Fruit fly (Drosophila melanogaster): ENCODE measurements around the gene CG4313.

Gene CG4313

DNA sequence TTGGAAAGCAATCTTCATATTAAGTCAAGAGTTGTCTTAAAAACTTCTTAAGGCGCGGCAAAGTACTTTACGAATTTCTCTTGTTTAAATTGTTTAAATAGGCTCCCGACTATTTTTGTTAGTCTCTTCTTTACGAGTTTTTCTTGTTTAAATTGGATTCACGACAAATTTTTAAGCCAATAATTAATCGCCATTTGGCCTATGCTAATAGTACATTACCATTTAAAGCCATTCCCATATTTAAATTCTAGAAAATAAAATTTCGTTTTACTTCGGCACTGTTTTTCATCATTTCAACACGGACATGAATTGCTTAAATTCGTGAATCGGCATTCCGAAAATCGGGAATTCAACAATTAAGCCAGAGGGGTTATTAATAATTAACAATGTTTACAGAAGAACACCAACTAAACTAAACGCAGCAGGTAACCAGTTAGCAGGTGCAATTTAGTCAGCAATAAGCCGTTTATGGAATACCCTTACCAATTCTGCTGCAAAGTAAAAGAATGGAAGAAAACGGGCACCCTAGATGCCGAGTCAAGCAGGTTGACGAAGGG lies 32.1 kb upstream of the CG4313 start (continued):
- TF ChIP-seq CG7368 (GFP tag; optimal IDR thresholded peaks at IDR 0.05) (peak; percentile 7), fkh (GFP tag; optimal IDR thresholded peaks at IDR 0.05) (peak; percentile 31), CG1621 (tag; optimal IDR thresholded peaks at IDR 0.05) (no peak), acj6 (GFP tag; optimal IDR thresholded peaks at IDR 0.05) (peak; percentile 65), CG8632 (GFP tag; optimal IDR thresholded peaks at IDR 0.05) (peak; percentile 64), CG32006 (GFP tag; optimal IDR thresholded peaks at IDR 0.05) (peak; percentile 89), net (GFP tag; optimal IDR thresholded peaks at IDR 0.05) (peak; percentile 79), Lpt (GFP tag; optimal IDR thresholded peaks at IDR 0.05) (peak; percentile 53), salr (GFP tag; optimal IDR thresholded peaks at IDR 0.05) (peak; percentile 13 to 80)

DNA sequence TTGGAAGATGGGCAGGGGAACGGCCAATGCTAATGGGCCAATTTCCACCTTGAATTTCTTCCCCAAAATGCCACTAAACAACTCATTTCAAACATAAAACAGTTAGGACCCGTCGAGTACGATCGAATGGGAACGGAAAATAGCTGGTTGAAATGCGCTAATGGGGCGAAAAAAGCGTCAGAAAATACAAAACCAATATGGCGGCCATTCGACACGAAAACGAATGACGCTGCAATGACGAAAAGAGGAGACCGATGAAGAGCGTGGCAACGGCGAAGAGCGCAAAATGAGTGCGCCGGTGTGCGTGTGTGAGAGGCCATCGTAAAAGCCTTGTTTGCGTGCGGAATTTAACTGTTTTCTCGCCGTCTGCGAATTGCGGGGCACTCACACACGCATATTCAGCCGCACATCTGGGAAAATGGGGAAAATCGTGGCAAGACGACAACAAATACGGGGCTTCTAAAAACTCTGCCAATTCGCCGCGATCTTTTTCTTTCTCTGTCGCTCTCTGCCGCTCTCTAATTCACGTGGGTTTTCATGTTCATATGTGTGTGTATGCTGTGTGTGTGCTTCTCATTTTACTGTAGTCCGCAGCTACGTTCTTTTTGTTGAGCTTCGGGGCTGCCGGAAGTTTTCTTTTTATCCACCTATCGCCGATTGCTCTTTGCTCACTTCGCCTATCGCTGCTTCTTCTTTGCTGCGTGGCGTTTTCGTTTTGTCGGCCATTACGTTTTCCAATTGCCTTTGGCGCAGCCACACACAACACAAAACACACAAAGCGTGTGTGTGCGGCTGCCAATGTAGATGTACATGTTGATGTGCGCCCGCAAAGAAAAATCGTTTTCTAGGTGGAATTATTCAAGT lies 31.4 kb upstream of the CG4313 start, which contains the start of gene east:
TSS of gene east (plus strand) at position 851 of the 864 bp plus-strand sequence.
- TF ChIP-seq salr (GFP tag; optimal IDR thresholded peaks at IDR 0.05) (no peak), lz (GFP tag; optimal IDR thresholded peaks at IDR 0.05) (no peak), CG34406 (GFP tag; optimal IDR thresholded peaks at IDR 0.05) (no peak), CG6276 (GFP tag; optimal IDR thresholded peaks at IDR 0.05) (no peak), vri (GFP tag; optimal IDR thresholded peaks at IDR 0.05) (no peak), CG31627 (GFP tag; optimal IDR thresholded peaks at IDR 0.05) (no peak), Gug (GFP tag; IDR thresholded peaks at IDR 0.05) (no peak), eg (GFP tag; IDR thresholded peaks at IDR 0.05) (no peak), Lpt (GFP tag; optimal IDR thresholded peaks at IDR 0.05) (no peak), Hr39 (GFP tag; optimal IDR thresholded peaks at IDR 0.05) (no peak), Hr4 (GFP tag; optimal IDR thresholded peaks at IDR 0.05) (no peak), CG6163 (GFP tag; IDR thresholded peaks at IDR 0.05) (peak; percentile 71; the same call in 2 of the 3 replicates), CG8319 (GFP tag; optimal IDR thresholded peaks at IDR 0.05) (no peak), CG9139 (GFP tag; optimal IDR thresholded peaks at IDR 0.05) (peak; percentile 70), dsx (GFP tag; optimal IDR thresholded peaks at IDR 0.05; ENCODE audit: poor library complexity, severe bottlenecking) (no peak), CG11762 (GFP tag; optimal IDR thresholded peaks at IDR 0.05; ENCODE audit: insufficient read depth) (no peak), CG6808 (GFP tag; optimal IDR thresholded peaks at IDR 0.05) (peak; percentile 61), CG16779 (tag; optimal IDR thresholded peaks at IDR 0.05) (no peak), Eip93F (GFP tag; optimal IDR thresholded peaks at IDR 0.05) (no peak), CG7368 (GFP tag; optimal IDR thresholded peaks at IDR 0.05) (no peak), fd85E (GFP tag; optimal IDR thresholded peaks at IDR 0.05) (no peak), CG6854 (GFP tag; optimal IDR thresholded peaks at IDR 0.05) (peak; percentile 79), CG8632 (GFP tag; optimal IDR thresholded peaks at IDR 0.05) (no peak), CG11294 (GFP tag; IDR thresholded peaks at IDR 0.05) (no peak), Hr38 (GFP tag; optimal IDR thresholded peaks at IDR 0.05) (no peak), pdm3 (GFP tag; optimal IDR thresholded peaks at IDR 0.05) (no peak), CG10669 (GFP tag; optimal IDR thresholded peaks at IDR 0.05) (no peak), achi (GFP tag; optimal IDR thresholded peaks at IDR 0.05) (no peak), CG6792 (GFP tag; optimal IDR thresholded peaks at IDR 0.05) (no peak), Met (GFP tag; optimal IDR thresholded peaks at IDR 0.05) (no peak), CG11902 (GFP tag; optimal IDR thresholded peaks at IDR 0.05) (no peak), topi (GFP tag; optimal IDR thresholded peaks at IDR 0.05) (no peak), CG10631 (GFP tag; optimal IDR thresholded peaks at IDR 0.05) (no peak), CG8119 (GFP tag; IDR thresholded peaks at IDR 0.05) (no peak), Ets21C (GFP tag; optimal IDR thresholded peaks at IDR 0.05) (no peak), Sox102F (GFP tag; optimal IDR thresholded peaks at IDR 0.05) (no peak), acj6 (GFP tag; optimal IDR thresholded peaks at IDR 0.05) (no peak), CG32006 (GFP tag; optimal IDR thresholded peaks at IDR 0.05) (no peak), fkh (GFP tag; optimal IDR thresholded peaks at IDR 0.05) (peak; percentile 26), CG15336 (GFP tag; IDR thresholded peaks at IDR 0.05) (no peak), esn (GFP tag; optimal IDR thresholded peaks at IDR 0.05) (no peak), Sox15 (GFP tag; optimal IDR thresholded peaks at IDR 0.05) (no peak), ss (GFP tag; optimal IDR thresholded peaks at IDR 0.05) (peak; percentile 68 to 71), Smox (GFP tag; optimal IDR thresholded peaks at IDR 0.05) (no peak), net (GFP tag; optimal IDR thresholded peaks at IDR 0.05) (no peak), OdsH (GFP tag; optimal IDR thresholded peaks at IDR 0.05) (no peak)
